Fruit fly (Drosophila melanogaster) whole organism: ENCODE results near the gene Cog4.

Experiments
- CG8478 ChIP-seq: fragments of >200 bp; optimal IDR thresholded peaks from 2 replicates; lab custom pipeline; 2018; ENCODE audit warnings: inconsistent platforms
- Dll ChIP-seq: fragments of >200 bp; optimal IDR thresholded peaks from 2 replicates; lab custom pipeline; 2017
- EcR ChIP-seq, 2 experiments: fragments of >200 bp; optimal IDR thresholded peaks; 2 replicates each; lab custom pipeline; 2017; ENCODE audit warnings: missing biosample characterization in 2 of 2, missing genetic modification characterization in 2 of 2, missing genetic modification reagents in 2 of 2
- pan ChIP-seq: fragments of >200 bp; optimal IDR thresholded peaks from 2 replicates; lab custom pipeline; 2017
- psq ChIP-seq: fragments of >200 bp; optimal IDR thresholded peaks from 2 replicates; lab custom pipeline; 2017
- usp ChIP-seq: fragments of >200 bp; optimal IDR thresholded peaks from 2 replicates; lab custom pipeline; 2017; ENCODE audit warnings: missing biosample characterization, missing genetic modification characterization, mixed read lengths

The Cog4 gene

dm6 chr2L:10468978-10469377 is 19.4 kb downstream of the Cog4 start:
- TF ChIP-seq psq (lab: Kevin White, UChicago), result no peak
- no peak for TF ChIP-seq pan (lab: Kevin White, UChicago)
- TF ChIP-seq CG8478 (lab: Kevin White, UChicago), result no peak
- TF ChIP-seq Dll (lab: Kevin White, UChicago), result no peak
- no peak for TF ChIP-seq EcR (GFP tag; optimal IDR thresholded peaks at IDR 0.05; lab: Kevin White, UChicago)
- TF ChIP-seq usp (GFP tag; lab: Kevin White, UChicago), result no peak

dm6 chr2L:10468388-10468787 is 20.0 kb downstream of the Cog4 start:
- TF ChIP-seq Dll (lab: Kevin White, UChicago) (no peak), EcR (GFP tag; optimal IDR thresholded peaks at IDR 0.05; lab: Kevin White, UChicago) (no peak), pan (lab: Kevin White, UChicago) (no peak), CG8478 (lab: Kevin White, UChicago) (no peak), psq (lab: Kevin White, UChicago) (no peak), usp (GFP tag; lab: Kevin White, UChicago) (no peak)

dm6 chr2L:10466865-10467270 is 21.6 kb downstream of the Cog4 start:
- TF ChIP-seq Dll (lab: Kevin White, UChicago) (no peak), CG8478 (lab: Kevin White, UChicago) (no peak), EcR (GFP tag; optimal IDR thresholded peaks at IDR 0.05; lab: Kevin White, UChicago) (no peak), usp (GFP tag; lab: Kevin White, UChicago) (no peak), psq (lab: Kevin White, UChicago) (no peak), pan (lab: Kevin White, UChicago) (no peak)

- TF ChIP-seq EcR (GFP tag; optimal IDR thresholded peaks at IDR 0.05; lab: Kevin White, UChicago), result no peak
- TF ChIP-seq psq (lab: Kevin White, UChicago), result no peak
Measured at dm6 chr2L:10458979-10459378, 29.4 kb downstream of the Cog4 start.

dm6 chr2L:10457191-10457899 is 31.1 kb downstream of the Cog4 start, which contains the start of the genes LManI and LManII:
LManI (minus strand) TSS chr2L:10457241.
LManII (plus strand) TSS chr2L:10457658.
- no peak for TF ChIP-seq psq (lab: Kevin White, UChicago)
- no peak for TF ChIP-seq pan (lab: Kevin White, UChicago)
- no peak for TF ChIP-seq usp (GFP tag; lab: Kevin White, UChicago)
- TF ChIP-seq Dll (lab: Kevin White, UChicago), result no peak
- TF ChIP-seq CG8478 (lab: Kevin White, UChicago), result no peak
- TF ChIP-seq EcR (GFP tag; optimal IDR thresholded peaks at IDR 0.05; lab: Kevin White, UChicago), result no peak

dm6 chr2L:10455944-10456520 is 32.4 kb downstream of the Cog4 start:
- TF ChIP-seq CG8478 (lab: Kevin White, UChicago) (no peak), Dll (lab: Kevin White, UChicago) (no peak), pan (lab: Kevin White, UChicago) (no peak), psq (lab: Kevin White, UChicago) (no peak), EcR (GFP tag; optimal IDR thresholded peaks at IDR 0.05; lab: Kevin White, UChicago) (no peak), usp (GFP tag; lab: Kevin White, UChicago) (no peak)

dm6 chr2L:10452296-10452695 is 36.1 kb downstream of the Cog4 start, which contains the start of gene ppk10:
ppk10 (minus strand) TSS chr2L:10452396.
- TF ChIP-seq pan (lab: Kevin White, UChicago) (no peak), CG8478 (lab: Kevin White, UChicago) (no peak), EcR (GFP tag; optimal IDR thresholded peaks at IDR 0.05; lab: Kevin White, UChicago) (no peak), Dll (lab: Kevin White, UChicago) (no peak), usp (GFP tag; lab: Kevin White, UChicago) (no peak), psq (lab: Kevin White, UChicago) (no peak)

- TF ChIP-seq CG8478 (lab: Kevin White, UChicago) (no peak), usp (GFP tag; lab: Kevin White, UChicago) (no peak), EcR (GFP tag; optimal IDR thresholded peaks at IDR 0.05; lab: Kevin White, UChicago) (no peak), psq (lab: Kevin White, UChicago) (no peak), Dll (lab: Kevin White, UChicago) (no peak), pan (lab: Kevin White, UChicago) (no peak)
Measured at dm6 chr2L:10442048-10442790, 46.2 kb downstream of the Cog4 start, which contains the start of gene loh. loh (plus strand) TSS chr2L:10442534.

- TF ChIP-seq usp (GFP tag; lab: Kevin White, UChicago), result no peak
- no peak for TF ChIP-seq psq (lab: Kevin White, UChicago)
- TF ChIP-seq Dll (lab: Kevin White, UChicago), result no peak
- TF ChIP-seq EcR (GFP tag; optimal IDR thresholded peaks at IDR 0.05; lab: Kevin White, UChicago), result no peak
- TF ChIP-seq pan (lab: Kevin White, UChicago), result no peak
- no peak for TF ChIP-seq CG8478 (lab: Kevin White, UChicago)
Measured at dm6 chr2L:10439174-10439573, 49.2 kb downstream of the Cog4 start, which contains the start of gene Nse4. Nse4 (plus strand) TSS chr2L:10439440.

- TF ChIP-seq CG8478 (lab: Kevin White, UChicago), result no peak
- no peak for TF ChIP-seq Dll (lab: Kevin White, UChicago)
- no peak for TF ChIP-seq EcR (GFP tag; optimal IDR thresholded peaks at IDR 0.05; lab: Kevin White, UChicago)
- no peak for TF ChIP-seq pan (lab: Kevin White, UChicago)
- no peak for TF ChIP-seq usp (GFP tag; lab: Kevin White, UChicago)
Measured at dm6 chr2L:10437317-10437716, 51.1 kb downstream of the Cog4 start, which contains the start of gene STUB1. STUB1 (plus strand) TSS chr2L:10437548.
